Worm (Caenorhabditis elegans): ENCODE results near the gene set-30.
A peak's percentile ranks its signal among the peaks of the same experiment; 100 is the strongest.

Gene set-30

ce11 chrX:4960910-4961680 lies 38.0 kb upstream of the set-30 start (continued):
- TF ChIP-seq attf-4 (tag; optimal IDR thresholded peaks at IDR 0.05) (no peak), ama-1 (optimal IDR thresholded peaks at IDR 0.05) (no peak), skn-1 (tag; optimal IDR thresholded peaks at IDR 0.05) (no peak), Y5F2A.4 (GFP tag; optimal IDR thresholded peaks at IDR 0.05) (no peak), daf-19 (GFP tag; conservative IDR thresholded peaks at IDR 0.05) (no peak), aly-2 (tag; optimal IDR thresholded peaks at IDR 0.05) (no peak), mdl-1 (tag; optimal IDR thresholded peaks at IDR 0.05) (no peak), arid-1 (GFP tag; conservative IDR thresholded peaks at IDR 0.05) (no peak), ceh-32 (tag; optimal IDR thresholded peaks at IDR 0.05; ENCODE audit: poor library complexity) (no peak), egl-43 (GFP tag; IDR thresholded peaks at IDR 0.05) (peak; percentile 39), unc-62 (GFP tag; optimal IDR thresholded peaks at IDR 0.05 in 1 of 2) (peak in 1 of 2 experiments; percentile 91), unc-62 (tag; optimal IDR thresholded peaks at IDR 0.05) (no peak), F26F4.8 (GFP tag; conservative IDR thresholded peaks at IDR 0.05) (no peak), unc-39 (tag; optimal IDR thresholded peaks at IDR 0.05) (no peak), madf-9 (GFP tag; conservative IDR thresholded peaks at IDR 0.05) (0 out of 2 replicates have a peak, but pooled peaks have one; percentile 15), nhr-6 (tag; optimal IDR thresholded peaks at IDR 0.05) (no peak), vab-7 (GFP tag; IDR thresholded peaks at IDR 0.05) (0 out of 2 replicates have a peak, but pooled peaks have one; percentile 18), ceh-44 (GFP tag; IDR thresholded peaks at IDR 0.05) (no peak), spr-1 (tag; optimal IDR thresholded peaks at IDR 0.05) (no peak), dpl-1 (GFP tag; optimal IDR thresholded peaks at IDR 0.05) (no peak), gei-8 (GFP tag; optimal IDR thresholded peaks at IDR 0.05) (no peak), snpc-1.2 (GFP tag; IDR thresholded peaks at IDR 0.05) (no peak; the same call in 1 of the 2 replicates), nhr-10 (tag; optimal IDR thresholded peaks at IDR 0.05) (no peak), nhr-111 (GFP tag; optimal IDR thresholded peaks at IDR 0.05) (no peak), sdz-12 (GFP tag; optimal IDR thresholded peaks at IDR 0.05) (no peak), nhr-25 (tag; optimal IDR thresholded peaks at IDR 0.05; ENCODE audit: borderline replicate concordance, insufficient read depth) (no peak), nhr-76 (tag; optimal IDR thresholded peaks at IDR 0.05) (no peak), nhr-11 (tag; optimal IDR thresholded peaks at IDR 0.05) (no peak), ZK337.2 (GFP tag; IDR thresholded peaks at IDR 0.05) (no peak), ceh-28 (tag; optimal IDR thresholded peaks at IDR 0.05) (no peak), Y75B8A.6 (GFP tag; IDR thresholded peaks at IDR 0.05) (no peak), duxl-1 (tag; optimal IDR thresholded peaks at IDR 0.05; ENCODE audit: poor library complexity) (no peak), dmd-9 (GFP tag; IDR thresholded peaks at IDR 0.05) (peak; percentile 48; the same call in 1 of the 2 replicates), hmg-1.1 (GFP tag; IDR thresholded peaks at IDR 0.05) (no peak), lin-13 (GFP tag; optimal IDR thresholded peaks at IDR 0.05) (no peak), jun-1 (tag; optimal IDR thresholded peaks at IDR 0.05) (no peak)

- no peak for TF ChIP-seq F26F4.8 (GFP tag; conservative IDR thresholded peaks at IDR 0.05)
- no peak for TF ChIP-seq nhr-111 (GFP tag; optimal IDR thresholded peaks at IDR 0.05)
- TF ChIP-seq mxl-3 (GFP tag; optimal IDR thresholded peaks at IDR 0.05), result peak; percentile 64
- no peak for TF ChIP-seq dmd-8 (GFP tag; IDR thresholded peaks at IDR 0.05)
- TF ChIP-seq hlh-30 (tag; optimal IDR thresholded peaks at IDR 0.05; ENCODE audit: insufficient read depth), result peak; percentile 49
- TF ChIP-seq lsy-2 (tag; optimal IDR thresholded peaks at IDR 0.05), result peak; percentile 36 to 62
- TF ChIP-seq T20F7.1 (GFP tag; optimal IDR thresholded peaks at IDR 0.05), result no peak
- TF ChIP-seq arid-1 (GFP tag; conservative IDR thresholded peaks at IDR 0.05), result no peak
- TF ChIP-seq nhr-42 (GFP tag; IDR thresholded peaks at IDR 0.05), result no peak
- TF ChIP-seq lin-13 (GFP tag; optimal IDR thresholded peaks at IDR 0.05), result peak; percentile 17
- no peak for TF ChIP-seq skn-1 (tag; optimal IDR thresholded peaks at IDR 0.05)
- 0 out of 2 replicates have a peak, but pooled peaks have one; percentile 35 for TF ChIP-seq dmd-9 (GFP tag; IDR thresholded peaks at IDR 0.05)
- TF ChIP-seq zip-2 (tag; optimal IDR thresholded peaks at IDR 0.05), result no peak
- no peak for TF ChIP-seq Y75B8A.6 (GFP tag; IDR thresholded peaks at IDR 0.05)
- TF ChIP-seq lin-38 (GFP tag; IDR thresholded peaks at IDR 0.05), result peak; percentile 46
- no peak for TF ChIP-seq nhr-76 (tag; optimal IDR thresholded peaks at IDR 0.05)
- TF ChIP-seq ctbp-1 (GFP tag; IDR thresholded peaks at IDR 0.05), result peak; percentile 76
- no peak for TF ChIP-seq duxl-1 (tag; optimal IDR thresholded peaks at IDR 0.05; ENCODE audit: poor library complexity)
- TF ChIP-seq madf-9 (GFP tag; conservative IDR thresholded peaks at IDR 0.05), result 0 out of 2 replicates have a peak, but pooled peaks have one; percentile 5
- TF ChIP-seq saeg-2 (GFP tag; IDR thresholded peaks at IDR 0.05), result 0 out of 2 replicates have a peak, but pooled peaks have one; percentile 15
These were observed 37.1 kb upstream of the set-30 start for ce11 chrX:4961681-4962656.

Data from whole organism, L4 larva.